ENCODE assay signal across 7 worm cellular contexts in genomic region chrV:13649730-13650349, ce11.
A peak's percentile ranks its signal among the peaks of the same experiment; 100 is the strongest.
TF ChIP-seq lines count a peak whose summit lies in the region.

TSS of gene H37A05.4 (minus strand) at chrV:13649780.

TF ChIP-seq in whole organism, L1 larva, 84 proteins besides CTCF, POLR2A, EP300 and RAD21:
- TF ChIP-seq efl-1 (optimal IDR thresholded peaks at IDR 0.05; lab: Kevin White, UChicago) (peak in 1 of 2 experiments; percentile 16), efl-1 (GFP tag; optimal IDR thresholded peaks at IDR 0.05 in 1 of 2; lab: Kevin White, UChicago) (peak in 1 of 2 experiments; percentile 91), ztf-4 (tag; optimal IDR thresholded peaks at IDR 0.05; lab: Kevin White, UChicago) (peak; percentile 29), pax-3 (tag; optimal IDR thresholded peaks at IDR 0.05; lab: Kevin White, UChicago) (peak; percentile 20), nhr-90 (tag; optimal IDR thresholded peaks at IDR 0.05; lab: Kevin White, UChicago; ENCODE audit: poor library complexity) (peak; percentile 33), skn-1 (tag; optimal IDR thresholded peaks at IDR 0.05; lab: Kevin White, UChicago) (no peak)

TF ChIP-seq in whole organism, L2 larva, 48 proteins besides CTCF, POLR2A, EP300 and RAD21:
- TF ChIP-seq crh-2 (tag; optimal IDR thresholded peaks at IDR 0.05; lab: Kevin White, UChicago) (no peak), lin-13 (GFP tag; optimal IDR thresholded peaks at IDR 0.05; lab: Kevin White, UChicago) (peak; percentile 8), ztf-1 (GFP tag; conservative IDR thresholded peaks at IDR 0.05; lab: Robert Waterston, UW) (0 out of 2 replicates have a peak, but pooled peaks have one; percentile 20), ama-1 (optimal IDR thresholded peaks at IDR 0.05; lab: Kevin White, UChicago) (peak; percentile 22), skn-1 (tag; optimal IDR thresholded peaks at IDR 0.05; lab: Kevin White, UChicago) (no peak), Y55F3AM.14 (GFP tag; optimal IDR thresholded peaks at IDR 0.05; lab: Kevin White, UChicago) (peak; percentile 10), ceh-16 (tag; optimal IDR thresholded peaks at IDR 0.05; lab: Kevin White, UChicago) (no peak), ztf-4 (tag; optimal IDR thresholded peaks at IDR 0.05; lab: Kevin White, UChicago) (peak; percentile 75), zag-1 (tag; optimal IDR thresholded peaks at IDR 0.05; lab: Kevin White, UChicago) (no peak), nhr-12 (tag; optimal IDR thresholded peaks at IDR 0.05; lab: Kevin White, UChicago) (no peak), unc-62 (GFP tag; optimal IDR thresholded peaks at IDR 0.05; lab: Kevin White, UChicago) (no peak), nhr-25 (tag; optimal IDR thresholded peaks at IDR 0.05; lab: Kevin White, UChicago) (peak; percentile 53), sma-3 (GFP tag; optimal IDR thresholded peaks at IDR 0.05; lab: Kevin White, UChicago) (peak; percentile 44), nhr-23 (tag; optimal IDR thresholded peaks at IDR 0.05; lab: Kevin White, UChicago) (no peak)

TF ChIP-seq in whole organism, L3 larva, 47 proteins besides CTCF, POLR2A, EP300 and RAD21:
- TF ChIP-seq nhr-23 (tag; optimal IDR thresholded peaks at IDR 0.05; lab: Kevin White, UChicago): peak; percentile 35
- peak; percentile 40 for TF ChIP-seq elt-2 (tag; optimal IDR thresholded peaks at IDR 0.05; lab: Kevin White, UChicago)
- TF ChIP-seq aly-2 (tag; optimal IDR thresholded peaks at IDR 0.05; lab: Kevin White, UChicago): peak; percentile 18
- peak; percentile 7 for TF ChIP-seq tbx-2 (tag; optimal IDR thresholded peaks at IDR 0.05; lab: Kevin White, UChicago)
- TF ChIP-seq nhr-76 (tag; optimal IDR thresholded peaks at IDR 0.05; lab: Kevin White, UChicago): no peak
- peak; percentile 73 for TF ChIP-seq lsy-12 (tag; optimal IDR thresholded peaks at IDR 0.05; lab: Kevin White, UChicago)
- no peak for TF ChIP-seq ztf-11 (tag; optimal IDR thresholded peaks at IDR 0.05; lab: Kevin White, UChicago)
- peak; percentile 33 for TF ChIP-seq ama-1 (optimal IDR thresholded peaks at IDR 0.05; lab: Kevin White, UChicago)
- peak; percentile 94 for TF ChIP-seq nhr-43 (tag; optimal IDR thresholded peaks at IDR 0.05; lab: Kevin White, UChicago; ENCODE audit: poor library complexity, severe bottlenecking)
- no peak for TF ChIP-seq R02D3.7 (tag; optimal IDR thresholded peaks at IDR 0.05; lab: Kevin White, UChicago)

TF ChIP-seq in whole organism, L4 larva, 104 proteins besides CTCF, POLR2A, EP300 and RAD21 (continues in another document):
- TF ChIP-seq dve-1 (tag; optimal IDR thresholded peaks at IDR 0.05; lab: Kevin White, UChicago; ENCODE audit: insufficient read depth) (peak; percentile 29), madf-9 (GFP tag; conservative IDR thresholded peaks at IDR 0.05; lab: Robert Waterston, UW) (no peak), mdl-1 (tag; optimal IDR thresholded peaks at IDR 0.05; lab: Kevin White, UChicago) (no peak), attf-4 (tag; optimal IDR thresholded peaks at IDR 0.05; lab: Kevin White, UChicago) (no peak), fkh-10 (GFP tag; optimal IDR thresholded peaks at IDR 0.05; lab: Kevin White, UChicago) (no peak), mep-1 (tag; optimal IDR thresholded peaks at IDR 0.05; lab: Kevin White, UChicago) (peak; percentile 91), nhr-48 (tag; optimal IDR thresholded peaks at IDR 0.05; lab: Kevin White, UChicago) (peak; percentile 23), F49E8.2 (tag; optimal IDR thresholded peaks at IDR 0.05; lab: Kevin White, UChicago; ENCODE audit: borderline replicate concordance) (no peak), hmg-1.1 (GFP tag; IDR thresholded peaks at IDR 0.05; lab: Robert Waterston, UW) (peak; percentile 47; the same call in 1 of the 2 replicates), sdz-12 (GFP tag; optimal IDR thresholded peaks at IDR 0.05; lab: Kevin White, UChicago) (peak; percentile 64), saeg-2 (GFP tag; IDR thresholded peaks at IDR 0.05; lab: Robert Waterston, UW) (no peak), vab-7 (GFP tag; IDR thresholded peaks at IDR 0.05; lab: Robert Waterston, UW) (no peak; the same call in none of the 2 replicates), F37D6.2 (tag; optimal IDR thresholded peaks at IDR 0.05; lab: Kevin White, UChicago) (no peak), unc-62 (GFP tag; optimal IDR thresholded peaks at IDR 0.05 in 1 of 2; lab: Kevin White, UChicago) (peak in 1 of 2 experiments; percentile 56), unc-62 (tag; optimal IDR thresholded peaks at IDR 0.05; lab: Kevin White, UChicago) (no peak)

TF ChIP-seq in whole organism, early embryonic, 17 proteins besides CTCF, POLR2A, EP300 and RAD21:
- TF ChIP-seq hmg-4 (GFP tag; optimal IDR thresholded peaks at IDR 0.05; lab: Kevin White, UChicago) (peak; percentile 2), tbx-11 (GFP tag; IDR thresholded peaks at IDR 0.05; lab: Robert Waterston, UW) (no peak), ceh-36 (tag; optimal IDR thresholded peaks at IDR 0.05; lab: Kevin White, UChicago) (no peak), ama-1 (optimal IDR thresholded peaks at IDR 0.05; lab: Kevin White, UChicago) (no peak), tbx-37 (GFP tag; conservative IDR thresholded peaks at IDR 0.05; lab: Robert Waterston, UW) (no peak), sea-1 (GFP tag; conservative IDR thresholded peaks at IDR 0.05; lab: Robert Waterston, UW) (no peak), flt-1 (GFP tag; IDR thresholded peaks at IDR 0.05; lab: Robert Waterston, UW) (no peak), pes-1 (GFP tag; IDR thresholded peaks at IDR 0.05; lab: Robert Waterston, UW) (no peak), hmbx-1 (tag; optimal IDR thresholded peaks at IDR 0.05; lab: Kevin White, UChicago) (no peak)

TF ChIP-seq in whole organism, mixed stage, embryonic, 35 proteins besides CTCF, POLR2A, EP300 and RAD21:
- TF ChIP-seq mab-5 (tag; optimal IDR thresholded peaks at IDR 0.05; lab: Kevin White, UChicago) (no peak), elt-3 (tag; optimal IDR thresholded peaks at IDR 0.05; lab: Kevin White, UChicago) (no peak), sptf-1 (tag; optimal IDR thresholded peaks at IDR 0.05; lab: Kevin White, UChicago) (peak; percentile 9), drap-1 (GFP tag; optimal IDR thresholded peaks at IDR 0.05; lab: Kevin White, UChicago) (no peak), ztf-11 (tag; optimal IDR thresholded peaks at IDR 0.05; lab: Kevin White, UChicago) (no peak), ceh-43 (GFP tag; optimal IDR thresholded peaks at IDR 0.05; lab: Kevin White, UChicago) (no peak), sem-2 (GFP tag; optimal IDR thresholded peaks at IDR 0.05; lab: Kevin White, UChicago) (peak; percentile 7), ceh-39 (tag; optimal IDR thresholded peaks at IDR 0.05; lab: Kevin White, UChicago) (peak; percentile 77)

TF ChIP-seq in whole organism, young adult, 124 proteins besides CTCF, POLR2A, EP300 and RAD21 (continues in another document):
- no peak for TF ChIP-seq Y53F4B.3 (GFP tag; IDR thresholded peaks at IDR 0.05; lab: Robert Waterston, UW)
- peak; percentile 34; the same call in 1 of the 2 replicates for TF ChIP-seq hsf-1 (GFP tag; IDR thresholded peaks at IDR 0.05; lab: Robert Waterston, UW)
- TF ChIP-seq ceh-91 (GFP tag; IDR thresholded peaks at IDR 0.05; lab: Robert Waterston, UW): no peak
- TF ChIP-seq pbrm-1 (GFP tag; IDR thresholded peaks at IDR 0.05; lab: Robert Waterston, UW): no peak; the same call in 1 of the 2 replicates
- no peak for TF ChIP-seq hlh-26 (GFP tag; conservative IDR thresholded peaks at IDR 0.05; lab: Robert Waterston, UW)
- TF ChIP-seq unc-130 (GFP tag; optimal IDR thresholded peaks at IDR 0.05; lab: Kevin White, UChicago): no peak
- peak; percentile 96 for TF ChIP-seq aptf-2 (GFP tag; conservative IDR thresholded peaks at IDR 0.05; lab: Robert Waterston, UW)
- peak; percentile 50; the same call in 1 of the 2 replicates for TF ChIP-seq madf-6 (GFP tag; IDR thresholded peaks at IDR 0.05; lab: Robert Waterston, UW)
- TF ChIP-seq attf-5 (GFP tag; optimal IDR thresholded peaks at IDR 0.05; lab: Kevin White, UChicago): peak; percentile 31
- peak; percentile 84 for TF ChIP-seq zim-3 (tag; optimal IDR thresholded peaks at IDR 0.05; lab: Kevin White, UChicago)
- 0 out of 2 replicates have a peak, but pooled peaks have one; percentile 11 for TF ChIP-seq F33H1.4 (GFP tag; IDR thresholded peaks at IDR 0.05; lab: Robert Waterston, UW)
- no peak for TF ChIP-seq snpc-4 (GFP tag; optimal IDR thresholded peaks at IDR 0.05; lab: Kevin White, UChicago)
- peak in 2 of 4 experiments; percentile 38 to 44 for TF ChIP-seq snpc-4 (tag; optimal IDR thresholded peaks at IDR 0.05; lab: Kevin White, UChicago)
- TF ChIP-seq ztf-6 (GFP tag; IDR thresholded peaks at IDR 0.05; lab: Robert Waterston, UW): no peak
- no peak for TF ChIP-seq hlh-12 (tag; optimal IDR thresholded peaks at IDR 0.05; lab: Kevin White, UChicago)
- no peak for TF ChIP-seq rec-8 (tag; optimal IDR thresholded peaks at IDR 0.05; lab: Kevin White, UChicago)
- TF ChIP-seq hmg-20 (GFP tag; IDR thresholded peaks at IDR 0.05; lab: Robert Waterston, UW): peak; percentile 25
- TF ChIP-seq ztf-18 (tag; optimal IDR thresholded peaks at IDR 0.05; lab: Kevin White, UChicago): peak; percentile 13
- TF ChIP-seq F39B2.1 (GFP tag; IDR thresholded peaks at IDR 0.05; lab: Robert Waterston, UW): no peak
- TF ChIP-seq die-1 (tag; optimal IDR thresholded peaks at IDR 0.05; lab: Kevin White, UChicago): peak; percentile 30
- no peak for TF ChIP-seq F37B4.10 (GFP tag; IDR thresholded peaks at IDR 0.05; lab: Robert Waterston, UW)
- TF ChIP-seq ztf-26 (tag; optimal IDR thresholded peaks at IDR 0.05; lab: Kevin White, UChicago): peak; percentile 68
- TF ChIP-seq let-526 (GFP tag; IDR thresholded peaks at IDR 0.05; lab: Robert Waterston, UW): 0 out of 2 replicates have a peak, but pooled peaks have one; percentile 13
- TF ChIP-seq nhr-80 (tag; optimal IDR thresholded peaks at IDR 0.05; lab: Kevin White, UChicago): peak; percentile 63
- no peak for TF ChIP-seq F57A8.1 (GFP tag; optimal IDR thresholded peaks at IDR 0.05; lab: Kevin White, UChicago)
- TF ChIP-seq T07F8.4 (tag; optimal IDR thresholded peaks at IDR 0.05; lab: Kevin White, UChicago): no peak
- no peak for TF ChIP-seq bed-2 (GFP tag; IDR thresholded peaks at IDR 0.05; lab: Robert Waterston, UW)
- TF ChIP-seq ztf-22 (GFP tag; optimal IDR thresholded peaks at IDR 0.05; lab: Kevin White, UChicago): peak; percentile 10
- no peak for TF ChIP-seq bed-1 (GFP tag; IDR thresholded peaks at IDR 0.05; lab: Robert Waterston, UW)
- peak; percentile 14 for TF ChIP-seq lsl-1 (GFP tag; optimal IDR thresholded peaks at IDR 0.05; lab: Kevin White, UChicago)
- TF ChIP-seq aptf-3 (GFP tag; IDR thresholded peaks at IDR 0.05; lab: Robert Waterston, UW): peak; percentile 94; the same call in 1 of the 2 replicates
- no peak for TF ChIP-seq gei-17 (GFP tag; optimal IDR thresholded peaks at IDR 0.05; lab: Kevin White, UChicago)
- peak; percentile 52 for TF ChIP-seq hmg-1.2 (GFP tag; IDR thresholded peaks at IDR 0.05; lab: Robert Waterston, UW)
- peak; percentile 41 for TF ChIP-seq K12H6.12 (tag; optimal IDR thresholded peaks at IDR 0.05; lab: Kevin White, UChicago)
- TF ChIP-seq ceh-100 (GFP tag; IDR thresholded peaks at IDR 0.05; lab: Robert Waterston, UW): peak; percentile 21; the same call in 1 of the 2 replicates
- TF ChIP-seq ceh-79 (tag; optimal IDR thresholded peaks at IDR 0.05; lab: Kevin White, UChicago): no peak
